Fruit fly (Drosophila melanogaster) whole organism, embryonic: ENCODE measurements around the gene CG9133.

Experiments used
- ATbp ChIP-seq: fragments of 200-800 bp; sonication (Bioruptor generic); optimal IDR thresholded peaks from 2 replicates; lab custom pipeline; 2017; ENCODE audit warnings: missing biosample characterization, mild to moderate bottlenecking, missing genetic modification characterization, missing genetic modification reagents
- Atf-2 ChIP-seq: fragments of 200-800 bp; sonication (Bioruptor generic); optimal IDR thresholded peaks from 2 replicates; lab custom pipeline; 2016; ENCODE audit warnings: missing biosample characterization, missing genetic modification characterization
- Atf6 ChIP-seq: fragments of 200-800 bp; sonication (Bioruptor generic); IDR thresholded peaks from 2 replicates; pipeline ENCODE4 v1.3.6; 2022; ENCODE audit warnings: missing biosample characterization, missing genetic modification characterization
- Bgb ChIP-seq: fragments of 200-800 bp; sonication (Bioruptor generic); IDR thresholded peaks from 2 replicates; pipeline ENCODE4 v1.3.6; 2022; ENCODE audit warnings: missing biosample characterization, missing genetic modification characterization; ENCODE audit not compliant: partially characterized antibody
- CG10462 ChIP-seq: fragments of 200-800 bp; sonication (Bioruptor generic); optimal IDR thresholded peaks from 2 replicates; lab custom pipeline; 2016; ENCODE audit warnings: missing biosample characterization, missing genetic modification characterization
- CG11504 ChIP-seq: fragments of 200-800 bp; sonication (Bioruptor generic); optimal IDR thresholded peaks from 3 replicates; lab custom pipeline; 2019; ENCODE audit warnings: missing biosample characterization, mild to moderate bottlenecking, missing genetic modification characterization, moderate library complexity
- CG11560 ChIP-seq: fragments of 200-800 bp; sonication (Bioruptor generic); IDR thresholded peaks from 3 replicates; pipeline ENCODE4 v1.3.6; 2022; ENCODE audit warnings: missing biosample characterization, missing genetic modification characterization
- CG12942 ChIP-seq: fragments of 200-800 bp; sonication (Bioruptor generic); optimal IDR thresholded peaks from 3 replicates; lab custom pipeline; 2016; ENCODE audit warnings: missing biosample characterization, missing genetic modification characterization
- CG13287 ChIP-seq: fragments of 200-800 bp; sonication (Bioruptor generic); IDR thresholded peaks from 2 replicates; pipeline ENCODE4 v1.3.6; 2022; ENCODE audit warnings: missing biosample characterization, missing genetic modification characterization; ENCODE audit not compliant: partially characterized antibody
- CG13424 ChIP-seq: fragments of 200-800 bp; sonication (Bioruptor generic); optimal IDR thresholded peaks from 2 replicates; lab custom pipeline; 2019; ENCODE audit warnings: missing biosample characterization, mild to moderate bottlenecking, missing genetic modification characterization, moderate library complexity
- CG18476 ChIP-seq: fragments of 200-800 bp; sonication (Bioruptor generic); optimal IDR thresholded peaks from 2 replicates; lab custom pipeline; 2016; ENCODE audit warnings: missing biosample characterization, mild to moderate bottlenecking, missing genetic modification characterization
- CG2712 ChIP-seq: fragments of 200-800 bp; optimal IDR thresholded peaks from 3 replicates; lab custom pipeline; 2019; ENCODE audit warnings: missing biosample characterization, mild to moderate bottlenecking, missing genetic modification characterization, moderate library complexity
- CG32767 ChIP-seq: fragments of 200-800 bp; sonication (Bioruptor generic); IDR thresholded peaks from 2 replicates; pipeline ENCODE4 v1.3.6; 2022; ENCODE audit warnings: missing biosample characterization, missing genetic modification characterization
- CG32772 ChIP-seq: fragments of 200-800 bp; sonication (Bioruptor generic); IDR thresholded peaks from 2 replicates; pipeline ENCODE4 v1.3.6; 2022; ENCODE audit warnings: missing biosample characterization, missing genetic modification characterization
- CG3407 ChIP-seq: fragments of 200-800 bp; sonication (Bioruptor generic); optimal IDR thresholded peaks from 2 replicates; lab custom pipeline; 2018; ENCODE audit warnings: missing biosample characterization, mild to moderate bottlenecking, missing genetic modification characterization
- CG7745 ChIP-seq: fragments of 200-800 bp; sonication (Bioruptor generic); optimal IDR thresholded peaks from 2 replicates; lab custom pipeline; 2018; ENCODE audit warnings: missing biosample characterization, mild to moderate bottlenecking, missing genetic modification characterization, moderate library complexity
- Camta ChIP-seq: fragments of 200-800 bp; sonication (Bioruptor generic); optimal IDR thresholded peaks from 2 replicates; lab custom pipeline; 2016; ENCODE audit warnings: missing biosample characterization, missing genetic modification characterization
- Hmx ChIP-seq: fragments of 200-800 bp; sonication (Bioruptor generic); optimal IDR thresholded peaks from 2 replicates; lab custom pipeline; 2016; ENCODE audit warnings: missing biosample characterization, missing genetic modification characterization
- Hr3 ChIP-seq: fragments of 200-800 bp; sonication (Bioruptor generic); optimal IDR thresholded peaks from 3 replicates; lab custom pipeline; 2016; ENCODE audit warnings: missing biosample characterization, missing genetic modification characterization
- Lim3 ChIP-seq: fragments of 200-800 bp; sonication (Bioruptor generic); IDR thresholded peaks from 2 replicates; pipeline ENCODE4 v1.3.6; 2022; ENCODE audit warnings: missing biosample characterization, missing genetic modification characterization
- Lpt ChIP-seq: fragments of >200 bp; optimal IDR thresholded peaks from 2 replicates; lab custom pipeline; 2018; ENCODE audit warnings: missing biosample characterization, missing genetic modification characterization
- Med ChIP-seq: fragments of 200-800 bp; sonication (Bioruptor generic); peaks from one replicate; lab custom pipeline; 2016; ENCODE audit warnings: missing biosample characterization, missing genetic modification characterization, mild to moderate bottlenecking, inconsistent platforms, moderate library complexity
- Pdp1 ChIP-seq, 2 experiments: fragments of 200-800 bp; sonication (Bioruptor generic); optimal IDR thresholded peaks; 3 replicates each; lab custom pipeline; 2016; ENCODE audit warnings: missing biosample characterization in 2 of 2, missing genetic modification characterization in 2 of 2, mild to moderate bottlenecking in 1 of 2, moderate library complexity in 1 of 2
- Six4 ChIP-seq: fragments of 200-800 bp; sonication (Bioruptor generic); optimal IDR thresholded peaks from 2 replicates; lab custom pipeline; 2016; ENCODE audit warnings: missing biosample characterization, missing genetic modification characterization
- Taf1 ChIP-seq: fragments of 200-800 bp; sonication (Bioruptor generic); IDR thresholded peaks from 2 replicates; pipeline ENCODE4 v1.3.6; 2022; ENCODE audit warnings: missing biosample characterization, missing genetic modification characterization
- Usf ChIP-seq: fragments of 200-800 bp; sonication (Bioruptor generic); optimal IDR thresholded peaks from 2 replicates; lab custom pipeline; 2017; ENCODE audit warnings: missing genotype, missing biosample characterization, missing genetic modification characterization
- aop ChIP-seq: fragments of 200-800 bp; sonication (Bioruptor generic); IDR thresholded peaks from 2 replicates; pipeline ENCODE4 v1.3.6; 2022; ENCODE audit warnings: missing biosample characterization, missing genetic modification characterization
- btn ChIP-seq: fragments of 200-800 bp; sonication (Bioruptor generic); optimal IDR thresholded peaks from 2 replicates; lab custom pipeline; 2016; ENCODE audit warnings: missing biosample characterization, missing genetic modification characterization
- ci ChIP-seq: fragments of 200-800 bp; sonication (Bioruptor generic); IDR thresholded peaks from 3 replicates; pipeline ENCODE4 v1.3.6; 2022; ENCODE audit warnings: missing biosample characterization, missing genetic modification characterization
- crp ChIP-seq, 2 experiments: fragments of 200-800 bp; sonication (Bioruptor generic); optimal IDR thresholded peaks; 2 replicates in 1 of 2; 3 replicates in 1 of 2; lab custom pipeline; 2017; ENCODE audit warnings: missing biosample characterization in 2 of 2, missing genetic modification characterization in 2 of 2, mild to moderate bottlenecking in 1 of 2, moderate library complexity in 1 of 2
- esg ChIP-seq: fragments of 200-800 bp; sonication (Bioruptor generic); conservative IDR thresholded peaks from 2 replicates; pipeline ENCODE4 v1.3.6; 2022; ENCODE audit warnings: missing biosample characterization, missing genetic modification characterization
- fd102C ChIP-seq: fragments of 200-800 bp; sonication (Bioruptor generic); optimal IDR thresholded peaks from 2 replicates; lab custom pipeline; 2018; ENCODE audit warnings: missing biosample characterization, mild to moderate bottlenecking, missing genetic modification characterization, moderate library complexity
- hbn ChIP-seq: fragments of 200-800 bp; sonication (Bioruptor generic); IDR thresholded peaks from 2 replicates; pipeline ENCODE4 v1.3.6; 2022; ENCODE audit warnings: missing biosample characterization, missing genetic modification characterization; ENCODE audit not compliant: partially characterized antibody
- inv ChIP-seq: fragments of 200-800 bp; sonication (Bioruptor generic); IDR thresholded peaks from 2 replicates; pipeline ENCODE4 v1.3.6; 2022; ENCODE audit warnings: missing biosample characterization, missing genetic modification characterization; ENCODE audit not compliant: partially characterized antibody
- knrl ChIP-seq: fragments of 200-800 bp; sonication (Bioruptor generic); IDR thresholded peaks from 3 replicates; pipeline ENCODE4 v1.3.6; 2022; ENCODE audit warnings: missing biosample characterization, missing genetic modification characterization; ENCODE audit not compliant: partially characterized antibody
- lab ChIP-seq: fragments of 200-800 bp; sonication (Bioruptor generic); optimal IDR thresholded peaks from 3 replicates; lab custom pipeline; 2017; ENCODE audit warnings: missing biosample characterization, missing genetic modification characterization, mild to moderate bottlenecking, moderate library complexity, missing genetic modification reagents
- onecut ChIP-seq: fragments of 200-800 bp; sonication (Bioruptor generic); IDR thresholded peaks from 2 replicates; pipeline ENCODE4 v1.3.6; 2022; ENCODE audit warnings: missing biosample characterization, missing genetic modification characterization
- pan ChIP-seq, 4 experiments: fragments of >200 bp in 3 of 4; fragments of 200-800 bp in 1 of 4; sonication (Bioruptor generic) in 1 of 4; optimal IDR thresholded peaks in 3 of 4; IDR thresholded peaks in 1 of 4; 2 replicates each; pipeline versions ENCODE4 v1.3.6 to Lab custom; 2017 to 2022; ENCODE audit warnings: missing biosample characterization in 2 of 4, missing genetic modification characterization in 2 of 4, mixed read lengths in 1 of 4
- prd ChIP-seq, 3 experiments: fragments of >200 bp in 2 of 3; fragments of 200-800 bp in 1 of 3; sonication (Bioruptor generic) in 1 of 3; optimal IDR thresholded peaks in 2 of 3; IDR thresholded peaks in 1 of 3; 2 replicates in 2 of 3; 3 replicates in 1 of 3; pipeline versions ENCODE4 v1.3.6 to Lab custom; 2017 to 2022; ENCODE audit warnings: missing biosample characterization in 1 of 3, missing genetic modification characterization in 1 of 3
- row ChIP-seq: fragments of 200-800 bp; sonication (Bioruptor generic); IDR thresholded peaks from 3 replicates; pipeline ENCODE4 v1.3.6; 2022; ENCODE audit warnings: missing biosample characterization, missing genetic modification characterization
- sc ChIP-seq, 3 experiments: fragments of >200 bp in 2 of 3; fragments of 200-800 bp in 1 of 3; sonication (Bioruptor generic) in 1 of 3; optimal IDR thresholded peaks; 2 replicates in 2 of 3; 3 replicates in 1 of 3; lab custom pipeline; 2017; ENCODE audit warnings: mild to moderate bottlenecking in 1 of 3, missing biosample characterization in 1 of 3, missing genetic modification characterization in 1 of 3, missing genetic modification reagents in 1 of 3
- seq ChIP-seq: fragments of 200-800 bp; sonication (Bioruptor generic); IDR thresholded peaks from 2 replicates; pipeline ENCODE4 v1.3.6; 2022; ENCODE audit warnings: missing biosample characterization, missing genetic modification characterization
- shn ChIP-seq: fragments of 200-800 bp; sonication (Bioruptor generic); optimal IDR thresholded peaks from 3 replicates; lab custom pipeline; 2016; ENCODE audit warnings: missing biosample characterization, missing genetic modification characterization
- sisA ChIP-seq: fragments of 200-800 bp; sonication (Bioruptor generic); IDR thresholded peaks from 2 replicates; pipeline ENCODE4 v1.3.6; 2022; ENCODE audit warnings: missing biosample characterization, missing genetic modification characterization
- tio ChIP-seq: fragments of 200-800 bp; sonication (Bioruptor generic); optimal IDR thresholded peaks from 2 replicates; lab custom pipeline; 2017; ENCODE audit warnings: missing biosample characterization, missing genetic modification characterization, inconsistent platforms
- vfl ChIP-seq: fragments of 200-800 bp; sonication (Bioruptor generic); optimal IDR thresholded peaks from 2 replicates; lab custom pipeline; 2016; ENCODE audit warnings: missing biosample characterization, missing genetic modification characterization
- vvl ChIP-seq: fragments of 200-800 bp; sonication (Bioruptor generic); IDR thresholded peaks from 2 replicates; pipeline ENCODE4 v1.3.6; 2022; ENCODE audit warnings: missing biosample characterization, missing genetic modification characterization
- zfh2 ChIP-seq: fragments of 200-800 bp; sonication (Bioruptor generic); optimal IDR thresholded peaks from 2 replicates; lab custom pipeline; 2016; ENCODE audit warnings: missing biosample characterization, missing genetic modification characterization

The CG9133 gene

dm6 chr3L:1203855-1204431, 47.9 kb upstream of the CG9133 start (continued):
- TF ChIP-seq CG18476 (GFP tag; lab: Kevin White, UChicago) (no peak), onecut (GFP tag; lab: Robert Waterston, UW) (no peak), CG2712 (tag; lab: Kevin White, UChicago) (no peak), Hr3 (no peak), tio (GFP tag; lab: Kevin White, UChicago) (no peak), Atf-2 (GFP tag; lab: Kevin White, UChicago) (no peak), pan (optimal IDR thresholded peaks at IDR 0.05; lab: Kevin White, UChicago) (no peak), pan (GFP tag; optimal IDR thresholded peaks at IDR 0.05 in 1 of 2, IDR thresholded peaks at IDR 0.05 in 1 of 2) (peak in 1 of 2 experiments; percentile 8), CG13287 (GFP tag; lab: Robert Waterston, UW) (peak; percentile 19; the same call in 1 of the 2 replicates), CG12942 (GFP tag; lab: Kevin White, UChicago) (no peak), Six4 (GFP tag; lab: Kevin White, UChicago) (no peak), sisA (GFP tag; lab: Robert Waterston, UW) (0 out of 2 replicates have a peak, but pooled peaks have one; percentile 24), esg (GFP tag; lab: Robert Waterston, UW) (no peak), Med (peak; percentile 59), zfh2 (no peak), CG10462 (GFP tag; lab: Kevin White, UChicago) (no peak), seq (GFP tag; lab: Robert Waterston, UW) (no peak), row (GFP tag; lab: Robert Waterston, UW) (peak; percentile 14; the same call in 1 of the 3 replicates), crp (GFP tag; optimal IDR thresholded peaks at IDR 0.05; lab: Kevin White, UChicago) (peak in 1 of 2 experiments; percentile 36), sc (optimal IDR thresholded peaks at IDR 0.05; lab: Kevin White, UChicago) (no peak), sc (GFP tag; optimal IDR thresholded peaks at IDR 0.05; lab: Kevin White, UChicago) (no peak), ci (GFP tag; lab: Robert Waterston, UW) (no peak), CG13424 (tag; lab: Kevin White, UChicago) (no peak), Bgb (GFP tag; lab: Robert Waterston, UW) (no peak), CG32767 (no peak), Camta (GFP tag; lab: Kevin White, UChicago) (no peak), btn (GFP tag; lab: Kevin White, UChicago) (no peak), prd (optimal IDR thresholded peaks at IDR 0.05; lab: Kevin White, UChicago) (no peak), prd (GFP tag; IDR thresholded peaks at IDR 0.05; lab: Robert Waterston, UW) (0 out of 3 replicates have a peak, but pooled peaks have one; percentile 22), knrl (no peak), vvl (peak; percentile 25; the same call in 1 of the 2 replicates), lab (GFP tag; lab: Kevin White, UChicago) (peak; percentile 26), CG11560 (tag; lab: Robert Waterston, UW) (no peak), Taf1 (GFP tag; lab: Robert Waterston, UW) (no peak), Atf6 (GFP tag; lab: Robert Waterston, UW) (peak; percentile 48; the same call in 1 of the 2 replicates), Usf (no peak), CG3407 (no peak), CG11504 (tag; lab: Kevin White, UChicago) (no peak), fd102C (no peak), Lim3 (GFP tag; lab: Robert Waterston, UW) (no peak), shn (no peak), vfl (GFP tag; lab: Kevin White, UChicago) (no peak), CG7745 (tag; lab: Kevin White, UChicago) (no peak), inv (GFP tag; lab: Robert Waterston, UW) (no peak), ATbp (GFP tag; lab: Kevin White, UChicago) (no peak), Hmx (GFP tag; lab: Kevin White, UChicago) (no peak), aop (GFP tag; lab: Robert Waterston, UW) (no peak), Lpt (GFP tag; lab: Kevin White, UChicago) (no peak), Pdp1 (GFP tag; optimal IDR thresholded peaks at IDR 0.05; lab: Kevin White, UChicago) (no peak), hbn (GFP tag; lab: Robert Waterston, UW) (no peak), CG32772 (no peak)
